Worm (Caenorhabditis elegans): ENCODE data around the gene ugt-24.

The ugt-24 gene

DNA sequence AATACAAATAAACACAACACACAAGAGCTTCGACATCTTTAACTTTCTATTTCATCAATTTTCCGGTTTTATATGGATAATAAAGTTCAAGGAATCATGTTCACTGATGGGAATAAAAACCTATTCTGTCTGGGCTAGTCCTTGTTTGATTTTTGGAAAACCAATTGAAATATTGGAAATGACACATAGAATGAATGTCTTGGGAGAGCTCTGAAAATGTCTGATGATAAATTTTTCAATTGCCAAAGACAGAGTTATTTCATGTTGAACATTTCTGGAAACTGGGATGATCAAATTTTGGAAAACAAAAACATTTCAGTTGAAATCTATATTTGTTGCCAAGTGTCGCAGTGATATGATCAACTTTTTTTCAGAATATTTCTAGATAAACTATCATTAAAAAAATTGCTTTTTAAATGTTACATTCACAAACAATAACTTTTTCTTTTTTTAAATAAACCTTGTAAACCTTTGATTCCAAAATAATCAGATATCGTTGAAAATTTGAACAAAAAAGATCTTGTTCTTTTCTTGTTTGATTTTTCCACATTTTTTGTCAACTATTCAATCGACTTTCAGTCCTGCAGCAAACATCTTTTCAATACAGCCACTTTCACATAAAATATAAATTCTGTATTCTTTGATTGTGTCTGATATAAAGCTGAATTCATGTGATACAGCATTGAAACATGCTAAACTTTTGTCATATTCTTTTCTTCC lies 27.1 kb upstream of the ugt-24 start, which contains the start of the genes F58F9.6 and F58F9.8:
Gene F58F9.6, minus strand, starts transcription at position 101 of the 720 bp plus-strand sequence.
Gene F58F9.8, plus strand, starts transcription at position 670 of the 720 bp plus-strand sequence.
- TF ChIP-seq fkh-10 (GFP tag; optimal IDR thresholded peaks at IDR 0.05) (no peak), fkh-2 (tag; optimal IDR thresholded peaks at IDR 0.05) (no peak), elt-3 (tag; optimal IDR thresholded peaks at IDR 0.05) (no peak)

DNA sequence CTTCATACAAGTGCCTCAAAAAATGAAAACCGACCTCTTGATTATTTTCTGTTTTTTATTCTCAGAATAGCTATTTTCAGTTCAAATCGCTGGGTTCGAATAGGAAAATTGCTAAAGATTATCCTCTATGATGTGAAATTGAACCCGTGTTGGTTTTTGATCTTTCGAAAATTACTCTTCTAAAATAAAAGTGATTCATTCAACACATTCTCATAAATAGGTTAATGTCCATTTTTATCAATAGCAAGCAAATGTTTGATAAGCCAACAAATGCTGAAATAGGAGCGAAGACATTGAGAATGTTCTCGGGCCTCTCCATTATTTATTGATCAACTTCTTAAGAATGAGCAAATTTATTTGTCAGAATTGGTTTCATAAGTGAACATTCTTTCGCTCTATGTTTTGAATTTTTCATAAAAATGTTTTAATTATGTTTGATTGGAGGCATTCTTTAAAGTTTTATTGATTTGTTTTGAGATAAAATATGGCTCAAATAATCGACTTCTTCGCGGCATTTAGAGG lies 22.3 kb upstream of the ugt-24 start, which contains the start of gene F58F9.3:
Gene F58F9.3, plus strand, starts transcription at position 472 of the 522 bp plus-strand sequence.
- no peak for TF ChIP-seq nhr-77 (tag; optimal IDR thresholded peaks at IDR 0.05)
- peak; percentile 81 for TF ChIP-seq pqm-1 (tag; optimal IDR thresholded peaks at IDR 0.05)
- no peak for TF ChIP-seq ceh-82 (tag; optimal IDR thresholded peaks at IDR 0.05)
- TF ChIP-seq fkh-10 (GFP tag; optimal IDR thresholded peaks at IDR 0.05) = no peak
- peak; percentile 31 for TF ChIP-seq pha-4 (tag; optimal IDR thresholded peaks at IDR 0.05)
- TF ChIP-seq nhr-23 (tag; optimal IDR thresholded peaks at IDR 0.05) = no peak
- no peak for TF ChIP-seq lin-39 (tag; optimal IDR thresholded peaks at IDR 0.05)
- TF ChIP-seq elt-2 (tag; optimal IDR thresholded peaks at IDR 0.05) = peak; percentile 74
- TF ChIP-seq ceh-28 (tag; optimal IDR thresholded peaks at IDR 0.05) = no peak
- no peak for TF ChIP-seq elt-1 (tag; optimal IDR thresholded peaks at IDR 0.05)
- no peak for TF ChIP-seq egl-27 (tag; optimal IDR thresholded peaks at IDR 0.05)
- TF ChIP-seq ztf-11 (tag; optimal IDR thresholded peaks at IDR 0.05) = no peak
- no peak for TF ChIP-seq eor-1 (tag; optimal IDR thresholded peaks at IDR 0.05)
- no peak for TF ChIP-seq egl-5 (tag; optimal IDR thresholded peaks at IDR 0.05)

DNA sequence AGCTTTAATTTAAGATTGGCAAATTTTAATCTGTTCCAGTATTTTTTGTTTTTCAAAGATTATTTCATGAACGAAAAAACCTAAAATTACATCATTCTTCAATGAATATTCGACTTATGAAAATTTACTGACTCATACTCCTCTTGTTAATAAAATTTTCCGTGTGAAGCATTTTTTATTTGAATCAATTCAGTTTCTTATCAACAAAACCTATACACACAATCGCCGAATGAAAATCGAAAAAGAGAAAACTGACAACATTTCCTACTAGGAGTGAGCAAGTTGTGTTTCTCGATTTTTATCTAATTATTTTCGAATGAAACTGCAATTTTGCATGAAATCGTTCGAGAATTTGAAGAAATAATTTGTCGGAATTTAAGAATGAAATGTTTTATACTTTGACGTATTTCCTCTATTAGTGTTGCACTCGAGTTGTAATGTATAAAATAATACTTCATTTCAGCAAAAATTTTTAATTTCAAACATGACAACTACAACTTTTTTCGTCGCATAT lies 20.1 kb upstream of the ugt-24 start, which contains the start of gene F58F9.4:
Gene F58F9.4, plus strand, starts transcription at position 464 of the 514 bp plus-strand sequence.
- TF ChIP-seq elt-1 (tag; optimal IDR thresholded peaks at IDR 0.05) (no peak), elt-2 (tag; optimal IDR thresholded peaks at IDR 0.05) (peak; percentile 43)

DNA sequence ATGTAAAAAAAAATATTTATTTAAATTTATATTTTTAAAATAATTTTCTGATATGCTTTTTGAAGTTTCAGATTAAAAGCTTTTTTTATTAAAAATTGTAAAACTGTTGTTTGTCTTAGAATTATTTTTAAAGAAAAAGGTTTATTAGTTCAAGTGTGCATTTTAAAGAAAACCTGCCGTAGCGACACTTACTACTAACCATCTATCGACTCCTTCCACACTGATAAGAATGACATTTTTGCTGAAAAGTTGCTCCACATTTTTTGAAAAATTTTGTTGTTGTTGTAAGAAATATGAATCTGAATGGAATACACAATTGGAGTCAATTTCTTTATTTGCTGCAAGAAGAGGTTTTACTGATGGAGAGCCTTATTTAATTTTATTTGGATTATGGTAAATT lies 17.5 kb upstream of the ugt-24 start, which contains the start of gene C49A9.1:
Gene C49A9.1, plus strand, starts transcription at position 217 of the 400 bp plus-strand sequence.
- TF ChIP-seq pha-4 (tag; optimal IDR thresholded peaks at IDR 0.05) (no peak), elt-2 (tag; optimal IDR thresholded peaks at IDR 0.05) (peak; percentile 41)

DNA sequence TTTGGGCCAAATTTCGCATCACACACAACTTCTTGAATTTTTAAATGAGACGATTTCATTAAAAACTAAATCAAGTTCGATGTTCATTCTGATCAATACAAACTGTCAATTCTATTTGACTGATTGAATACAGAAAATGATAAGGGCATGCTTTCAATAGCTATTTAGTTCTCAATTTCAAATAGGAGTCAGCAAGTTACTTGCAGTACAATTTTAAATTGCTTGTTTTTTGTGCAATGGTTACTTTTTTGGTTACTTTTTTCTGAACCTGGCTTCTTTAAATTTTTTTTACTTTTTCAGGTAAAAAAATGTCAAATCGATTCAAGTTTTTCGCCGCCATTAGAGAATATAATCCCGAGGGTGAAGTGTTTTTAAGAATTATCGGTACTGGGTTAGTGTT lies 14.6 kb upstream of the ugt-24 start, which contains the start of gene C49A9.2:
Gene C49A9.2, plus strand, starts transcription at position 301 of the 400 bp plus-strand sequence.
- TF ChIP-seq R02D3.7 (tag; optimal IDR thresholded peaks at IDR 0.05) (no peak), nhr-11 (tag; optimal IDR thresholded peaks at IDR 0.05) (no peak), lin-15B (tag; optimal IDR thresholded peaks at IDR 0.05) (no peak), elt-2 (tag; optimal IDR thresholded peaks at IDR 0.05) (peak; percentile 16)

DNA sequence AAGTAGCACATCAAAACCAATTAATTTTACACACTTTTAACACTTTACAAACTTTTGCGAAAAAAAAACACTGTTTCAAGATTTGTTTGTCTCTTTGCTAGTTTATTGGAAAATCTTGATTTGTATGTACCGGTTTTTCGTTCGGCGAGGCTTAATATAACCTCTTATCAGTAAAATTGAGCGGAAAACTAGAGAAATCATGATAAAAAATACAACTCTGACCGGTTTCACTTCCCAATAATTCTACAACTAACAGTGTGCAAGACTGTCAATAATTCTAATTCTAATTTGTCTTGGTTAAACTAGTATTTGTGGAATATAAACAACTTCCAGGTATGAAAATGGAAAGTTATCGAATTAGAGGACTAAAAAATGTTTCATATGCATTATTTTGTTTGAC lies 11.4 kb upstream of the ugt-24 start, which contains the start of gene C49A9.3:
Gene C49A9.3, plus strand, starts transcription at position 212 of the 400 bp plus-strand sequence.
- TF ChIP-seq elt-2 (tag; optimal IDR thresholded peaks at IDR 0.05) = peak; percentile 75
- no peak for TF ChIP-seq lin-39 (tag; optimal IDR thresholded peaks at IDR 0.05)
- TF ChIP-seq fkh-10 (GFP tag; optimal IDR thresholded peaks at IDR 0.05) = no peak
- TF ChIP-seq pha-4 (tag; optimal IDR thresholded peaks at IDR 0.05) = peak; percentile 6
- no peak for TF ChIP-seq nhr-77 (tag; optimal IDR thresholded peaks at IDR 0.05)
- TF ChIP-seq ceh-82 (tag; optimal IDR thresholded peaks at IDR 0.05) = no peak
- TF ChIP-seq pqm-1 (tag; optimal IDR thresholded peaks at IDR 0.05) = peak; percentile 44
- no peak for TF ChIP-seq fos-1 (tag; optimal IDR thresholded peaks at IDR 0.05)
- TF ChIP-seq lsy-12 (tag; optimal IDR thresholded peaks at IDR 0.05) = no peak
- no peak for TF ChIP-seq ama-1 (optimal IDR thresholded peaks at IDR 0.05)
- no peak for TF ChIP-seq nfya-1 (tag; optimal IDR thresholded peaks at IDR 0.05; ENCODE audit: insufficient read depth)
- TF ChIP-seq unc-62 (GFP tag; optimal IDR thresholded peaks at IDR 0.05) = no peak
- TF ChIP-seq ceh-16 (tag; optimal IDR thresholded peaks at IDR 0.05) = no peak
- no peak for TF ChIP-seq mml-1 (tag; optimal IDR thresholded peaks at IDR 0.05)
- no peak for TF ChIP-seq hmg-11 (tag; optimal IDR thresholded peaks at IDR 0.05)
- TF ChIP-seq ztf-4 (tag; optimal IDR thresholded peaks at IDR 0.05) = no peak
- TF ChIP-seq aly-2 (tag; optimal IDR thresholded peaks at IDR 0.05) = no peak
- no peak for TF ChIP-seq nhr-11 (tag; optimal IDR thresholded peaks at IDR 0.05)
- TF ChIP-seq sea-2 (GFP tag; optimal IDR thresholded peaks at IDR 0.05) = no peak

Data from whole organism, L3 larva.